Worm (Caenorhabditis elegans): ENCODE data around the gene T01D1.3.

Gene T01D1.3

DNA sequence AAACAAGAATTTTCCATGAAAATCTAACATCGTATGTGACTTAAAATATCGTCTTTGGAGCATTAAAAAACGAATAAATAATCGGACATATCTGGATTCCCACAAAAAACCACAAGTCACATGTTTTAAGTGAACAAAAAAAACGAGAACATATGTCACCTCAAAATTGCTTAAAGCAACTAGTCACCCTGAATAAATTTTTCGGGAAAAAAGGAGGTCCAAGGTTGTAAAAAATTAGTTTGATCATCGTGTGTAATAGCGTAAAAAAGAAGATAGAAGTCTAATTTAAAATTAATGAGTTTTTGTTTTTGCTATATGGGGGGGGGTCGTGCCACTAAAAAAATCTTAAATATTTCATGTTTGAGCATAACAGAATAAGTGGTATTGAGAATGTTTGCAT lies 46.0 kb downstream of the T01D1.3 start:
- TF ChIP-seq unc-55 (GFP tag; optimal IDR thresholded peaks at IDR 0.05) (peak; percentile 50), egl-27 (tag; optimal IDR thresholded peaks at IDR 0.05) (no peak)

DNA sequence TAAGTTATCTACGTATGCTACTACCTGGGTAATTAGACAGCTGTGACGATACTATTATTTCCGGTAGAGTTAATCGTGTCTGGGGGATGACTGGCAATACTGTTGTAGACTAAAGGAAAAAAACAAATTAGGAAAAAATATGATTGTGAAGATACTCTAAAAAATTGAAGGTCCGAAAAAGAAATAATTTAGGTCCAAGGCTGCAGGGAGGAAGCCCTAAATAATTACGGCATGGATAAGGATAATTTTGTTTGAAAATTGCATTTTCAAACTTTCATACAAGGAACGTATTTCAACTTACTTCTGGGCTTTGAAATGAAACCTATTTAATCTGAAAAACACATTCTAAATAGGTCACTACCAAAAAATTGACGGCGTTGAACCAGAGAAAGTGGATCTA lies 46.8 kb downstream of the T01D1.3 start, which contains the start of gene srd-3:
srd-3 (minus strand) TSS at position 101 of the 400 bp plus-strand sequence.
- TF ChIP-seq nhr-10 (tag; optimal IDR thresholded peaks at IDR 0.05), result no peak
- TF ChIP-seq nhr-129 (tag; optimal IDR thresholded peaks at IDR 0.05), result no peak
- TF ChIP-seq sma-9 (GFP tag; optimal IDR thresholded peaks at IDR 0.05), result no peak
- TF ChIP-seq sma-9 (tag; optimal IDR thresholded peaks at IDR 0.05), result no peak
- no peak for TF ChIP-seq crh-2 (tag; optimal IDR thresholded peaks at IDR 0.05)
- TF ChIP-seq blmp-1 (tag; optimal IDR thresholded peaks at IDR 0.05; ENCODE audit: insufficient read depth), result no peak
- no peak for TF ChIP-seq nhr-25 (tag; optimal IDR thresholded peaks at IDR 0.05)
- TF ChIP-seq mbf-1 (tag; optimal IDR thresholded peaks at IDR 0.05), result no peak
- no peak for TF ChIP-seq egl-27 (tag; optimal IDR thresholded peaks at IDR 0.05)
- no peak for TF ChIP-seq gmeb-1 (tag; optimal IDR thresholded peaks at IDR 0.05)
- no peak for TF ChIP-seq alr-1 (tag; optimal IDR thresholded peaks at IDR 0.05)
- TF ChIP-seq nhr-237 (tag; optimal IDR thresholded peaks at IDR 0.05), result no peak
- TF ChIP-seq ztf-1 (GFP tag; conservative IDR thresholded peaks at IDR 0.05), result no peak
- TF ChIP-seq C34F6.9 (tag; optimal IDR thresholded peaks at IDR 0.05), result no peak

DNA sequence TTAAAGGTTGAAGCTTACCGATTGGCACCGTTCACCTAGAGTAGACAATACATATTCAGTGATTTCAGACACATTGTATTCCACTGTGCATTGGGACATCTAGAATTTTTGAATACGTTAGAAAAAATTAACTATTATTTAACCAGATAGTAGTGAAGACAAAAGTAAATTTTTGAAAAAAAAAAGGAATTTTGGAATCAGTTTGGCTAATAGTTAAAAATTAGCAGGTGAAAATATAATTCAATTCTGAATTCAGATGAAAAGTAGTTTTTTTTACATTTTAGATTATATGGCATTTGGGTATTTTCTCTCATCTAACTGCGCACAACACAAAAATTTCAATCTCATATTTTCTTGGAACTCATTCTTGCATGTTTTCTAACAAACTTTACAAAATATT lies 50.9 kb downstream of the T01D1.3 start, which contains the start of gene nmur-2:
nmur-2 (minus strand) TSS at position 101 of the 400 bp plus-strand sequence.
- TF ChIP-seq crh-2 (tag; optimal IDR thresholded peaks at IDR 0.05) (no peak), mdl-1 (tag; optimal IDR thresholded peaks at IDR 0.05) (no peak), elt-1 (tag; optimal IDR thresholded peaks at IDR 0.05) (no peak), elt-3 (tag; optimal IDR thresholded peaks at IDR 0.05) (no peak), nhr-11 (tag; optimal IDR thresholded peaks at IDR 0.05) (no peak), nhr-237 (tag; optimal IDR thresholded peaks at IDR 0.05) (no peak), nhr-25 (tag; optimal IDR thresholded peaks at IDR 0.05) (no peak), unc-55 (GFP tag; optimal IDR thresholded peaks at IDR 0.05) (no peak), ceh-82 (tag; optimal IDR thresholded peaks at IDR 0.05) (no peak), mab-5 (tag; optimal IDR thresholded peaks at IDR 0.05) (no peak), gmeb-1 (tag; optimal IDR thresholded peaks at IDR 0.05) (no peak), F13H6.1 (tag; optimal IDR thresholded peaks at IDR 0.05) (no peak), C34F6.9 (tag; optimal IDR thresholded peaks at IDR 0.05) (no peak), nhr-12 (tag; optimal IDR thresholded peaks at IDR 0.05) (no peak)

All from whole organism, L2 larva.